Worm (Caenorhabditis elegans) whole organism, early embryonic: ENCODE results near the gene srab-8.

Experiments used
- B0310.2 ChIP-seq: sonication (generic microtip); optimal IDR thresholded peaks from 2 replicates; lab custom pipeline; 2016; ENCODE audit warnings: mild to moderate bottlenecking, missing genetic modification characterization, missing compliant biosample characterization
- F13C5.2 ChIP-seq: sonication (generic microtip); optimal IDR thresholded peaks from 2 replicates; lab custom pipeline; 2017; ENCODE audit warnings: mild to moderate bottlenecking, missing genetic modification characterization, inconsistent platforms, missing compliant biosample characterization
- aly-1 ChIP-seq: sonication (generic microtip); optimal IDR thresholded peaks from 2 replicates; lab custom pipeline; 2016; ENCODE audit warnings: missing genetic modification characterization, missing compliant biosample characterization
- ama-1 ChIP-seq: fragments of 150-350 bp; optimal IDR thresholded peaks from 2 replicates; lab custom pipeline; 2014
- ceh-13 ChIP-seq: fragments of 200-800 bp; sonication (Bioruptor generic); optimal IDR thresholded peaks from 2 replicates; lab custom pipeline; 2018; ENCODE audit warnings: mild to moderate bottlenecking, missing genetic modification characterization, missing compliant biosample characterization
- ceh-36 ChIP-seq: sonication (generic microtip); optimal IDR thresholded peaks from 2 replicates; lab custom pipeline; 2016; ENCODE audit warnings: missing genetic modification characterization, inconsistent platforms, missing compliant biosample characterization
- ets-7 ChIP-seq: sonication (generic microtip); optimal IDR thresholded peaks from 2 replicates; lab custom pipeline; 2016; ENCODE audit warnings: missing genotype, missing genetic modification characterization, missing compliant biosample characterization
- flt-1 ChIP-seq: fragments of 200-800 bp; sonication (Bioruptor generic); IDR thresholded peaks from 2 replicates; pipeline ENCODE4 v1.3.6; 2022; ENCODE audit warnings: missing genetic modification characterization, missing compliant biosample characterization
- hmbx-1 ChIP-seq: sonication (generic microtip); optimal IDR thresholded peaks from 2 replicates; lab custom pipeline; 2016; ENCODE audit warnings: mild to moderate bottlenecking, missing genetic modification characterization, missing compliant biosample characterization
- hmg-4 ChIP-seq: fragments of 200-800 bp; sonication (Bioruptor generic); optimal IDR thresholded peaks from 2 replicates; lab custom pipeline; 2018; ENCODE audit warnings: mild to moderate bottlenecking, missing genetic modification characterization, missing compliant biosample characterization
- hnd-1 ChIP-seq: sonication (generic microtip); optimal IDR thresholded peaks from 2 replicates; lab custom pipeline; 2016; ENCODE audit warnings: missing genetic modification characterization, missing compliant biosample characterization
- pes-1 ChIP-seq: fragments of 200-800 bp; sonication (Bioruptor generic); IDR thresholded peaks from 2 replicates; pipeline ENCODE4 v1.3.6; 2022; ENCODE audit warnings: missing genetic modification reagents, missing genetic modification characterization, missing compliant biosample characterization
- scrt-1 ChIP-seq: fragments of 200-800 bp; sonication (Bioruptor generic); IDR thresholded peaks from 2 replicates; pipeline ENCODE4 v1.3.6; 2022; ENCODE audit warnings: missing genetic modification characterization, missing compliant biosample characterization
- sea-1 ChIP-seq: fragments of 200-800 bp; sonication (Bioruptor generic); conservative IDR thresholded peaks from 2 replicates; pipeline ENCODE4 v1.3.6; 2022; ENCODE audit warnings: missing genetic modification characterization, missing compliant biosample characterization
- tbx-11 ChIP-seq: fragments of 200-800 bp; sonication (Bioruptor generic); IDR thresholded peaks from 2 replicates; pipeline ENCODE4 v1.3.6; 2022; ENCODE audit warnings: missing genetic modification characterization, missing compliant biosample characterization
- tbx-37 ChIP-seq: fragments of 200-800 bp; sonication (Bioruptor generic); conservative IDR thresholded peaks from 2 replicates; pipeline ENCODE4 v1.3.6; 2022; ENCODE audit warnings: missing genetic modification reagents, missing genetic modification characterization, missing compliant biosample characterization
- tra-4 ChIP-seq: sonication (generic microtip); optimal IDR thresholded peaks from 2 replicates; lab custom pipeline; 2017; ENCODE audit warnings: missing genetic modification characterization, missing compliant biosample characterization

srab-8 gene

DNA sequence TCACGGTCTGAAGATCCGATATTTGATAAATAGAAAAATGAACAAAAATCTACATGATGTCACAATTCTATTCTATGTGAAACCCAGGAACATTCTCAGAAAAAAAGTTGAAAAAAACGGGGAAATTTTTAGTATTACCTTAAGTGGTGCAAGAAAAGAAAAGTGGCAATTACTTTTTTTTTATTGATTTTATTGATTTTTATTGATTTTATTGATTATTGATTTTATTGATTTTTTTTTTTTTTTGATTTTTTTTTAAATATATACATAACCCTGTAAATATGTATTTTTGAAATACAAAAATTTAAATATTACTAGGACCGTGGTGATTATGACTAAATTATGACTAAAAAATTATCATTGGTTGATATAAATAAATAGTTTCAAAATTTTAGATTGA lies 4.6 kb upstream of the srab-8 start:
- TF ChIP-seq scrt-1 (GFP tag; lab: Robert Waterston, UW) (no peak), B0310.2 (no peak), hmg-4 (no peak), ceh-36 (tag; lab: Kevin White, UChicago) (no peak), tbx-37 (GFP tag; lab: Robert Waterston, UW) (no peak), ceh-13 (GFP tag; lab: Kevin White, UChicago) (no peak), ama-1 (lab: Kevin White, UChicago) (no peak), hnd-1 (tag; lab: Kevin White, UChicago) (no peak), F13C5.2 (tag; lab: Kevin White, UChicago) (no peak), ets-7 (no peak), pes-1 (GFP tag; lab: Robert Waterston, UW) (no peak), hmbx-1 (no peak), flt-1 (GFP tag; lab: Robert Waterston, UW) (no peak), sea-1 (GFP tag; lab: Robert Waterston, UW) (no peak), tbx-11 (GFP tag; lab: Robert Waterston, UW) (no peak), tra-4 (no peak)

DNA sequence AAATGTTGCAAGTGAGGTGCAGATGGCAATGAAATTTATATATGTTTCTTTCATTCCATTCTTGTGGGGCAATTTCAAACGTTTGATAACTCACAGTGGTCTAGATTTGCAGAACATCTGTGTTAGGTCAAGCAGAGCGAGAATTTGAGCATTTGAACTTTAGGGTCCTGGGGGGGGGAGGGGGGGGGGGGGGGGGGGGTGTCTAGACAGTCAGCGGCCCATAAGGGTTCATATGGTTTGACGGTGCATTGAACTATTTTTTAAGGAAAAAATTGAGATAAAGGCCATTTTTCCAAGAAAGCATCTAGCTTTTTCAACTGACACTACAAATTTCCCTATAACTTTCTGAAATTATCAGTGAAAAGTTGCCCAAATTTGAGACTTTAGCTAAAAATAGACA lies 9.6 kb downstream of the srab-8 start:
- TF ChIP-seq flt-1 (GFP tag; lab: Robert Waterston, UW) = no peak
- no peak for TF ChIP-seq hmbx-1
- TF ChIP-seq ceh-13 (GFP tag; lab: Kevin White, UChicago) = no peak
- TF ChIP-seq ets-7 = no peak
- no peak for TF ChIP-seq F13C5.2 (tag; lab: Kevin White, UChicago)
- no peak for TF ChIP-seq tbx-11 (GFP tag; lab: Robert Waterston, UW)

DNA sequence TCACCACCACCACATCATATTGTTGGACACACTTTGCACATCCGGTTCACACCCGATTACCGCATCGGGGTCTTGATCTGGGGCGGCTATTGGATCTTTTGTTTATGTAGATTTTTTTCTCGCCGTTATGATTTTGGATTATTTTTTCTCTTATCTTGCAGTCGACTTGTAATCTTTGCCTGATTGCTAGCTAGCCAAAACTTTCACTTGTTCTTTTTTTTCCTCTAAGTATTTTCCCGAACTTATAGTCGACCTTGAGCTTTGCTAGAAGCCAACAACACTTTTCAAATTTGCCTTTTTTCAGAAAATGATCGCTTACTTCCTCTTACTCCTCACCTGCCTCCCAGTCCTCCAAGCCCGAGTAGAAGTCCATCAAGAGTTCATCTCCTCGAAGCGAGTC lies 11.8 kb downstream of the srab-8 start, which contains the start of gene lag-2:
Gene lag-2, plus strand, starts transcription at position 301 of the 400 bp plus-strand sequence.
- TF ChIP-seq F13C5.2 (tag; lab: Kevin White, UChicago) (no peak), sea-1 (GFP tag; lab: Robert Waterston, UW) (no peak), ceh-13 (GFP tag; lab: Kevin White, UChicago) (no peak), hmbx-1 (no peak), aly-1 (no peak), scrt-1 (GFP tag; lab: Robert Waterston, UW) (no peak), tbx-37 (GFP tag; lab: Robert Waterston, UW) (no peak), ets-7 (no peak), hnd-1 (tag; lab: Kevin White, UChicago) (no peak), B0310.2 (no peak), flt-1 (GFP tag; lab: Robert Waterston, UW) (no peak), hmg-4 (no peak), ama-1 (lab: Kevin White, UChicago) (no peak), pes-1 (GFP tag; lab: Robert Waterston, UW) (no peak), ceh-36 (tag; lab: Kevin White, UChicago) (no peak), tbx-11 (GFP tag; lab: Robert Waterston, UW) (no peak), tra-4 (no peak)

ce11 chrV:3193091-3193608 lies 16.9 kb downstream of the srab-8 start, which contains the start of the genes Y73C8B.3 and Y73C8B.9:
Y73C8B.3 (minus strand) TSS chrV:3193237.
Y73C8B.9 (plus strand) TSS chrV:3193558.
- TF ChIP-seq ama-1 (lab: Kevin White, UChicago) (no peak), ets-7 (no peak), ceh-36 (tag; lab: Kevin White, UChicago) (no peak), hnd-1 (tag; lab: Kevin White, UChicago) (no peak), B0310.2 (no peak), tbx-37 (GFP tag; lab: Robert Waterston, UW) (no peak), tra-4 (no peak), F13C5.2 (tag; lab: Kevin White, UChicago) (no peak), hmbx-1 (no peak), scrt-1 (GFP tag; lab: Robert Waterston, UW) (no peak), aly-1 (no peak), tbx-11 (GFP tag; lab: Robert Waterston, UW) (no peak), hmg-4 (no peak), flt-1 (GFP tag; lab: Robert Waterston, UW) (no peak), pes-1 (GFP tag; lab: Robert Waterston, UW) (no peak), sea-1 (GFP tag; lab: Robert Waterston, UW) (no peak), ceh-13 (GFP tag; lab: Kevin White, UChicago) (no peak)

ce11 chrV:3194952-3195450 lies 18.7 kb downstream of the srab-8 start, which contains the start of gene Y73C8B.2:
Y73C8B.2 (minus strand) TSS chrV:3195002.
- TF ChIP-seq pes-1 (GFP tag; lab: Robert Waterston, UW) = no peak
- TF ChIP-seq F13C5.2 (tag; lab: Kevin White, UChicago) = peak; percentile 5
- peak; percentile 39; the same call in 1 of the 2 replicates for TF ChIP-seq tbx-11 (GFP tag; lab: Robert Waterston, UW)

ce11 chrV:3195814-3196213 lies 19.6 kb downstream of the srab-8 start:
- no peak for TF ChIP-seq tbx-37 (GFP tag; lab: Robert Waterston, UW)
- no peak for TF ChIP-seq hnd-1 (tag; lab: Kevin White, UChicago)

ce11 chrV:3196832-3197329 lies 20.6 kb downstream of the srab-8 start, which contains the start of the genes Y73C8B.1 and Y73C8B.5:
Y73C8B.1 (minus strand) TSS chrV:3196882.
Y73C8B.5 (plus strand) TSS chrV:3197268.
- TF ChIP-seq pes-1 (GFP tag; lab: Robert Waterston, UW) (no peak), sea-1 (GFP tag; lab: Robert Waterston, UW) (no peak), ets-7 (no peak), F13C5.2 (tag; lab: Kevin White, UChicago) (no peak), aly-1 (no peak)

ce11 chrV:3200323-3200722 lies 24.1 kb downstream of the srab-8 start, which contains the start of gene K08D9.4:
K08D9.4 (minus strand) TSS chrV:3200423.
- TF ChIP-seq hnd-1 (tag; lab: Kevin White, UChicago) (no peak), ceh-36 (tag; lab: Kevin White, UChicago) (no peak), tra-4 (no peak), ets-7 (no peak)
